Fruit fly (Drosophila melanogaster) whole organism, embryonic: Measurements from ENCODE around the gene CG7695.

Source experiments
- Asciz ChIP-seq: fragments of 200-800 bp; sonication (Bioruptor generic); optimal IDR thresholded peaks from 2 replicates; lab custom pipeline; 2017; ENCODE audit warnings: missing biosample characterization, mild to moderate bottlenecking, missing genetic modification characterization, missing genetic modification reagents
- Bgb ChIP-seq: fragments of 200-800 bp; sonication (Bioruptor generic); IDR thresholded peaks from 2 replicates; pipeline ENCODE4 v1.3.6; 2022; ENCODE audit warnings: missing biosample characterization, missing genetic modification characterization; ENCODE audit not compliant: partially characterized antibody
- BtbVII ChIP-seq: fragments of 200-800 bp; sonication (Bioruptor generic); optimal IDR thresholded peaks from 3 replicates; lab custom pipeline; 2017; ENCODE audit warnings: missing biosample characterization, mild to moderate bottlenecking, missing genetic modification characterization
- CG1024 ChIP-seq: fragments of 200-800 bp; sonication (Bioruptor generic); IDR thresholded peaks from 2 replicates; pipeline ENCODE4 v1.3.6; 2022; ENCODE audit warnings: missing biosample characterization, missing genetic modification characterization
- CG10267 ChIP-seq: fragments of 200-800 bp; sonication (Bioruptor generic); optimal IDR thresholded peaks from 2 replicates; lab custom pipeline; 2018; ENCODE audit warnings: missing biosample characterization, mild to moderate bottlenecking, missing genetic modification characterization, moderate library complexity
- CG10321 ChIP-seq: fragments of 200-800 bp; sonication (Bioruptor generic); IDR thresholded peaks from 2 replicates; pipeline ENCODE4 v1.3.6; 2022; ENCODE audit warnings: missing biosample characterization, missing genetic modification characterization
- CG10979 ChIP-seq: fragments of 200-800 bp; sonication (Bioruptor generic); optimal IDR thresholded peaks from 2 replicates; lab custom pipeline; 2018; ENCODE audit warnings: missing biosample characterization, mild to moderate bottlenecking, missing genetic modification characterization, moderate library complexity
- CG11456 ChIP-seq: fragments of 200-800 bp; sonication (Bioruptor generic); IDR thresholded peaks from 3 replicates; pipeline ENCODE4 v1.3.6; 2022; ENCODE audit warnings: missing biosample characterization, missing genetic modification characterization
- CG11560 ChIP-seq: fragments of 200-800 bp; sonication (Bioruptor generic); IDR thresholded peaks from 3 replicates; pipeline ENCODE4 v1.3.6; 2022; ENCODE audit warnings: missing biosample characterization, missing genetic modification characterization
- CG12299 ChIP-seq: fragments of 200-800 bp; sonication (Bioruptor generic); optimal IDR thresholded peaks from 2 replicates; lab custom pipeline; 2018; ENCODE audit warnings: missing biosample characterization, mild to moderate bottlenecking, missing genetic modification characterization
- CG1233 ChIP-seq: fragments of 200-800 bp; sonication (Bioruptor generic); optimal IDR thresholded peaks from 4 replicates; lab custom pipeline; 2018; ENCODE audit warnings: missing biosample characterization, mild to moderate bottlenecking, missing genetic modification characterization
- CG15601 ChIP-seq: fragments of 200-800 bp; sonication (Bioruptor generic); optimal IDR thresholded peaks from 3 replicates; lab custom pipeline; 2019; ENCODE audit warnings: missing biosample characterization, mild to moderate bottlenecking, missing genetic modification characterization, moderate library complexity
- CG16815 ChIP-seq: fragments of 200-800 bp; sonication (Bioruptor generic); optimal IDR thresholded peaks from 3 replicates; lab custom pipeline; 2017; ENCODE audit warnings: missing biosample characterization, mild to moderate bottlenecking, missing genetic modification characterization
- CG18764 ChIP-seq: fragments of 200-800 bp; sonication (Bioruptor generic); optimal IDR thresholded peaks from 3 replicates; lab custom pipeline; 2016; ENCODE audit warnings: missing biosample characterization, missing genetic modification characterization
- CG2120 ChIP-seq: fragments of 200-800 bp; sonication (Bioruptor generic); optimal IDR thresholded peaks from 3 replicates; lab custom pipeline; 2016; ENCODE audit warnings: missing biosample characterization, missing genetic modification characterization
- CG2199 ChIP-seq: fragments of 200-800 bp; sonication (Bioruptor generic); IDR thresholded peaks from 3 replicates; pipeline ENCODE4 v1.3.6; 2022; ENCODE audit warnings: missing biosample characterization, missing genetic modification characterization
- CG2712 ChIP-seq: fragments of 200-800 bp; optimal IDR thresholded peaks from 3 replicates; lab custom pipeline; 2019; ENCODE audit warnings: missing biosample characterization, mild to moderate bottlenecking, missing genetic modification characterization, moderate library complexity
- CG3163 ChIP-seq: fragments of 200-800 bp; sonication (Bioruptor generic); optimal IDR thresholded peaks from 3 replicates; lab custom pipeline; 2016; ENCODE audit warnings: missing biosample characterization, missing genetic modification characterization
- CG4707 ChIP-seq: fragments of 200-800 bp; sonication (Bioruptor generic); optimal IDR thresholded peaks from 2 replicates; lab custom pipeline; 2018; ENCODE audit warnings: missing biosample characterization, mild to moderate bottlenecking, missing genetic modification characterization, moderate library complexity
- CG6272 ChIP-seq: fragments of 200-800 bp; sonication (Bioruptor generic); IDR thresholded peaks from 2 replicates; pipeline ENCODE4 v1.3.6; 2022; ENCODE audit warnings: missing biosample characterization, missing genetic modification characterization
- CG6689 ChIP-seq: fragments of 200-800 bp; sonication (Bioruptor generic); IDR thresholded peaks from 2 replicates; pipeline ENCODE4 v1.3.6; 2022; ENCODE audit warnings: missing biosample characterization, missing genetic modification characterization
- CG7556 ChIP-seq: fragments of 200-800 bp; sonication (Bioruptor generic); optimal IDR thresholded peaks from 2 replicates; lab custom pipeline; 2017; ENCODE audit warnings: missing biosample characterization, mild to moderate bottlenecking, missing genetic modification characterization
- Deaf1 ChIP-seq: fragments of 200-800 bp; optimal IDR thresholded peaks from 3 replicates; lab custom pipeline; 2019; ENCODE audit warnings: missing biosample characterization, mild to moderate bottlenecking, missing genetic modification characterization, moderate library complexity
- E2f2 ChIP-seq: fragments of 200-800 bp; sonication (Bioruptor generic); IDR thresholded peaks from 2 replicates; pipeline ENCODE4 v1.3.6; 2022; ENCODE audit warnings: missing biosample characterization, missing genetic modification characterization
- ERR ChIP-seq: fragments of 200-800 bp; sonication (Bioruptor generic); optimal IDR thresholded peaks from 2 replicates; lab custom pipeline; 2016; ENCODE audit warnings: missing biosample characterization, missing genetic modification characterization
- HLH54F ChIP-seq: fragments of 200-800 bp; sonication (Bioruptor generic); optimal IDR thresholded peaks from 3 replicates; lab custom pipeline; 2016; ENCODE audit warnings: missing biosample characterization, missing genetic modification characterization
- Med ChIP-seq: fragments of 200-800 bp; sonication (Bioruptor generic); peaks from one replicate; lab custom pipeline; 2016; ENCODE audit warnings: missing biosample characterization, missing genetic modification characterization, mild to moderate bottlenecking, inconsistent platforms, moderate library complexity
- NC2β ChIP-seq: fragments of 200-800 bp; sonication (Bioruptor generic); optimal IDR thresholded peaks from 2 replicates; lab custom pipeline; 2016; ENCODE audit warnings: missing biosample characterization, missing genetic modification characterization
- Pdp1 ChIP-seq, 2 experiments: fragments of 200-800 bp; sonication (Bioruptor generic); optimal IDR thresholded peaks; 3 replicates each; lab custom pipeline; 2016; ENCODE audit warnings: missing biosample characterization in 2 of 2, missing genetic modification characterization in 2 of 2, mild to moderate bottlenecking in 1 of 2, moderate library complexity in 1 of 2
- Six4 ChIP-seq: fragments of 200-800 bp; sonication (Bioruptor generic); optimal IDR thresholded peaks from 2 replicates; lab custom pipeline; 2016; ENCODE audit warnings: missing biosample characterization, missing genetic modification characterization
- Xrp1 ChIP-seq: fragments of 200-800 bp; sonication (Bioruptor generic); IDR thresholded peaks from 2 replicates; pipeline ENCODE4 v1.3.6; 2022; ENCODE audit warnings: missing biosample characterization, missing genetic modification characterization
- ash1 ChIP-seq: fragments of 200-800 bp; sonication (Bioruptor generic); optimal IDR thresholded peaks from 2 replicates; lab custom pipeline; 2018; ENCODE audit warnings: missing biosample characterization, mild to moderate bottlenecking, missing genetic modification characterization
- ato ChIP-seq: fragments of 200-800 bp; sonication (Bioruptor generic); IDR thresholded peaks from 2 replicates; pipeline ENCODE4 v1.3.6; 2022; ENCODE audit warnings: missing biosample characterization, missing genetic modification characterization; ENCODE audit not compliant: partially characterized antibody
- az2 ChIP-seq: fragments of 200-800 bp; sonication (Bioruptor generic); optimal IDR thresholded peaks from 3 replicates; lab custom pipeline; 2016; ENCODE audit warnings: missing biosample characterization, missing genetic modification characterization
- bowl ChIP-seq: fragments of 200-800 bp; sonication (Bioruptor generic); IDR thresholded peaks from 2 replicates; pipeline ENCODE4 v1.3.6; 2022; ENCODE audit warnings: missing biosample characterization, missing genetic modification characterization
- cad ChIP-seq: fragments of >200 bp; optimal IDR thresholded peaks from 2 replicates; lab custom pipeline; 2017; ENCODE audit warnings: missing biosample characterization, missing genetic modification characterization
- croc ChIP-seq: fragments of 200-800 bp; sonication (Bioruptor generic); conservative IDR thresholded peaks from 3 replicates; pipeline ENCODE4 v1.3.6; 2022; ENCODE audit warnings: missing biosample characterization, missing genetic modification characterization
- crol ChIP-seq: fragments of 200-800 bp; sonication (Bioruptor generic); IDR thresholded peaks from 2 replicates; pipeline ENCODE4 v1.3.6; 2022; ENCODE audit warnings: missing biosample characterization, missing genetic modification characterization
- dmrt11E ChIP-seq: fragments of 200-800 bp; sonication (Bioruptor generic); optimal IDR thresholded peaks from 3 replicates; lab custom pipeline; 2018; ENCODE audit warnings: missing biosample characterization, mild to moderate bottlenecking, missing genetic modification characterization, moderate library complexity
- en ChIP-seq: fragments of 200-800 bp; sonication (Bioruptor generic); optimal IDR thresholded peaks from 2 replicates; lab custom pipeline; 2016; ENCODE audit warnings: missing biosample characterization, missing genetic modification characterization
- eve ChIP-seq, 2 experiments: fragments of >200 bp; optimal IDR thresholded peaks; 2 replicates each; lab custom pipeline; 2017; ENCODE audit warnings: missing biosample characterization in 2 of 2, missing genetic modification characterization in 2 of 2
- fru ChIP-seq: fragments of >200 bp; optimal IDR thresholded peaks from 2 replicates; lab custom pipeline; 2017
- lbe ChIP-seq: fragments of 200-800 bp; sonication (Bioruptor generic); optimal IDR thresholded peaks from 2 replicates; lab custom pipeline; 2016; ENCODE audit warnings: missing biosample characterization, mild to moderate bottlenecking, missing genetic modification characterization
- nau ChIP-seq: fragments of 200-800 bp; sonication (Bioruptor generic); optimal IDR thresholded peaks from 3 replicates; lab custom pipeline; 2017; ENCODE audit warnings: missing biosample characterization, mild to moderate bottlenecking, missing genetic modification characterization, missing genetic modification reagents
- pum ChIP-seq: fragments of 200-800 bp; sonication (Bioruptor generic); optimal IDR thresholded peaks from 2 replicates; lab custom pipeline; 2016; ENCODE audit warnings: missing biosample characterization, missing genetic modification characterization
- sd ChIP-seq: fragments of 200-800 bp; sonication (Bioruptor generic); optimal IDR thresholded peaks from 3 replicates; lab custom pipeline; 2018; ENCODE audit warnings: missing biosample characterization, mild to moderate bottlenecking, missing genetic modification characterization, moderate library complexity
- sens-2 ChIP-seq: fragments of 200-800 bp; sonication (Bioruptor generic); IDR thresholded peaks from 2 replicates; pipeline ENCODE4 v1.3.6; 2022; ENCODE audit warnings: missing biosample characterization, missing genetic modification characterization
- so ChIP-seq: fragments of 200-800 bp; sonication (Bioruptor generic); IDR thresholded peaks from 3 replicates; pipeline ENCODE4 v1.3.6; 2022; ENCODE audit warnings: missing biosample characterization, missing genetic modification characterization
- tio ChIP-seq: fragments of 200-800 bp; sonication (Bioruptor generic); optimal IDR thresholded peaks from 2 replicates; lab custom pipeline; 2017; ENCODE audit warnings: missing biosample characterization, missing genetic modification characterization, inconsistent platforms
- wor ChIP-seq: fragments of 200-800 bp; sonication (Bioruptor generic); IDR thresholded peaks from 2 replicates; pipeline ENCODE4 v1.3.6; 2022; ENCODE audit warnings: missing biosample characterization, missing genetic modification characterization

Gene CG7695

DNA sequence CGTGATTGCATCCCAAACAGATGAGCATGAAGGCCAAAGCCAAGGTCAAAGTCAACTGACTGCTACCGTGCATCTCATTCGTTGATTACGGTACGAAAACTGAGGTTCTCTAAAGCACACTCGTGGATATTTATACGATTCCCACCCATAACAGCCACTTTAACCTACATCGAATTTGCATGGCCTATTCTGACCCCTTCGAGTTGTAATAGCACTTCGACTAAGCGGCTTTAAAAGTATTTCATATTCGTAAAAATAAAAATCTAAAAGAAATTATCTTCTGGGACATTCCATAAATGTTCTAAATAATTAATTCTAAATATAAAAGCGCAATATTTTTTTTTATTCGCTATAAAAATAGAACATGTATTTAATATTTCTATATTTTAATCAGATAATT is at the start of gene CG7695:
Gene CG7695 (minus strand): TSS at position 101 of the 400 bp plus-strand sequence.
- TF ChIP-seq cad (GFP tag; lab: Kevin White, UChicago) (no peak), crol (no peak), dmrt11E (tag; lab: Kevin White, UChicago) (no peak), Med (no peak), CG11560 (tag; lab: Robert Waterston, UW) (no peak), Six4 (no peak), CG2199 (GFP tag; lab: Robert Waterston, UW) (no peak), Pdp1 (GFP tag; optimal IDR thresholded peaks at IDR 0.05; lab: Kevin White, UChicago) (no peak), Asciz (GFP tag; lab: Kevin White, UChicago) (no peak), CG2120 (GFP tag; lab: Kevin White, UChicago) (no peak), sens-2 (GFP tag; lab: Robert Waterston, UW) (no peak), tio (no peak), CG15601 (no peak)
- TF ChIP-seq, all 482 proteins: peak for 0

DNA sequence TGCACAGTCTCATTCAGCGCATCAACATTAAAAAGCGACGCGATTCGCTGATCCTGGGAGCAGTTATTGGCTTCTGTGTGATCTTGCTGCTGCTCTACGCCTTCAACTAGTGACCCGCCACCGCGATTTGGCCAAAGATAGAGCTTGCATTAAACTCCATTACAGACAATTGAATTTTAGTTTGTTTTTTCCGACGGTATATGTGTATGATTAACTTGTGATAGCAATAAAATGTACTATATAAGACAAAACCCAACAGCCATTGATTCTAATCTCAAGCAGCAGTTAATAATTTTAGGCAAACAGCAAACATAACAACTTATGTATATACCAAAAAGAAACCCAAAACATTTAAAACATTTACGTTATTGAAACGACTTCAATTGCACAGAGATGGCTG is 47.8 kb upstream of the CG7695 start, which contains the start of gene CG31231:
Gene CG31231 (plus strand): TSS at position 301 of the 400 bp plus-strand sequence.
- no peak for TF ChIP-seq CG16815 (GFP tag; lab: Kevin White, UChicago)
- TF ChIP-seq CG6689 (GFP tag; lab: Robert Waterston, UW): no peak
- no peak for TF ChIP-seq CG7556
- TF ChIP-seq CG1024 (GFP tag; lab: Robert Waterston, UW): no peak
- TF ChIP-seq ERR (GFP tag; lab: Kevin White, UChicago): no peak
- TF ChIP-seq fru (lab: Kevin White, UChicago): no peak
- TF ChIP-seq az2 (GFP tag; lab: Kevin White, UChicago): no peak
- no peak for TF ChIP-seq sd (tag; lab: Kevin White, UChicago)
- no peak for TF ChIP-seq lbe
- no peak for TF ChIP-seq CG10321 (GFP tag; lab: Robert Waterston, UW)
- no peak for TF ChIP-seq Med
- no peak for TF ChIP-seq HLH54F (GFP tag; lab: Kevin White, UChicago)
- no peak for TF ChIP-seq CG6272 (GFP tag; lab: Robert Waterston, UW)

DNA sequence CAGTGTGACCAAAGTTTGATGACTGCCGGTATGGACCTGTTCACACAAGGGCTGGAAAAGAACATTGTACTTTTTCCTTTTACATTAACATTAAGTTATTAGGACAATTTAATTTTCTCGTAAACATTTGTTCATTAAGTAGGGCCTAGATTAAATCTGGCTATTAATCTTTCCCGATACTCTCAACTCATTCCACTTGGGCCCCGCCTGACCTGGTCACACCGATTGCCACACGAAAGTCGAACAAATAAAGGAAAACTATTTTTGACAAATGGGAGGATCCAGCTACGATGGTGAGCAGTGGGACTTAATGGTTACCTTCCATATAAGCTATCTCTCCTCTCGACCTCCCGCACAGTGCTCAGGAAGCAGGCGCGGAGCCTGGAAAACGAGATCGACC is 46.2 kb upstream of the CG7695 start, which contains the start of the genes Cpsf73 and Gos28:
Gene Cpsf73 (minus strand): TSS at position 28 of the 400 bp plus-strand sequence.
Gene Gos28 (plus strand): TSS at position 214 of the 400 bp plus-strand sequence.
- TF ChIP-seq Xrp1 (peak; percentile 10; the same call in 1 of the 2 replicates), NC2β (GFP tag; lab: Kevin White, UChicago) (peak; percentile 44), ato (GFP tag; lab: Robert Waterston, UW) (no peak), E2f2 (GFP tag; lab: Robert Waterston, UW) (peak; percentile 44; the same call in 1 of the 2 replicates), croc (GFP tag; lab: Robert Waterston, UW) (no peak), bowl (no peak), CG12299 (tag; lab: Kevin White, UChicago) (no peak), CG11456 (no peak), ERR (GFP tag; lab: Kevin White, UChicago) (peak; percentile 4), CG2712 (tag; lab: Kevin White, UChicago) (peak; percentile 52), CG4707 (GFP tag; lab: Kevin White, UChicago) (no peak), CG3163 (GFP tag; lab: Kevin White, UChicago) (no peak), pum (GFP tag; lab: Kevin White, UChicago) (peak; percentile 38), eve (GFP tag; optimal IDR thresholded peaks at IDR 0.05; lab: Kevin White, UChicago) (no peak), CG18764 (GFP tag; lab: Kevin White, UChicago) (no peak), CG1233 (GFP tag; lab: Kevin White, UChicago) (no peak), BtbVII (GFP tag; lab: Kevin White, UChicago) (no peak), nau (no peak), CG10267 (tag; lab: Kevin White, UChicago) (peak; percentile 54), CG15601 (peak; percentile 46), so (no peak), wor (GFP tag; lab: Robert Waterston, UW) (no peak), CG10979 (peak; percentile 7), Deaf1 (tag; lab: Kevin White, UChicago) (no peak), ash1 (GFP tag; lab: Kevin White, UChicago) (no peak), Bgb (GFP tag; lab: Robert Waterston, UW) (peak; percentile 15; the same call in 1 of the 2 replicates), en (GFP tag; lab: Kevin White, UChicago) (no peak)
